ENCODE assay signal across 1 fruit fly cellular context in the genomic region with DNA sequence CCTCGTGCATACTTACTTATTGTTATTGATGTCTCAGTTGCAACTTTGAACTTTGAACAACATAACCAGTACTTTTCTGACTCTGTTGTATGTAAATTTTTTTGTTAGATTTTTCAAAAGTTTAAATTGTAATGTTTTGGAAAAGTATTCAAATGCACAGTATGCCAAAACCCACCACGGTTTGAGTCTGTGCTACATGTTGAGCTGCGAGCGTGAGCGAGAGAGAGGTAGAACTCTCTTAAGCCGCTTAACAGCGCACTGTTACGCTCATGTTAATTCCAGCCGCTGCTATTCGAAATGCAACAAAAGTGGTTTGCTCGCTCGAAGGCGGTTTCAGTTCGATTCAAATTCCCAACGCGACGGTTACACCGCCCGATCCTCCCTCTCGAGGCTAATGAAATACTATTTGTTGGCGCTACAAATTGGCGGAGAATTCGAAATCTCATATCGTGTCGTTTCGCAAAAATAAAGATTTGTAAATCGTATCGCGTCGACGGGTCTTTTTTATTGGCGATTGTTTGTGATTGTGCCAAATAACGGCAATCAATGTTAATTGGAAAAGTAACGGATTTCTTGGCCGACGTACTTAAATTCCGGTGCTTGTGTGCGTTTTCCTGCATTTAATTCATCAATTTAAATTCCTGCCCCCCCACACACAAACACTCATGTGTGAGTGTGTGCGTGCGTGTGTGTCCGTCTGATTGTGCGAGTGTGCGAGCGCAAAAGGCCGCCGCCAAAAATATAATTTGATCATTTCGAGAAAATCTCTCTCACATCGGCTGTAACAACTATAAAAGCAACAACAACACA.
TF ChIP-seq lines count a peak whose summit lies in the region.

No protein-coding gene starts in this region.

TF ChIP-seq in whole organism, embryonic, 481 proteins besides CTCF, POLR2A, EP300 and RAD21 (continued from another document):
- TF ChIP-seq oc (tag; optimal IDR thresholded peaks at IDR 0.05; lab: Kevin White, UChicago) (peak; percentile 24), Myb (GFP tag; optimal IDR thresholded peaks at IDR 0.05; lab: Kevin White, UChicago) (peak; percentile 6), nau (GFP tag; optimal IDR thresholded peaks at IDR 0.05; lab: Kevin White, UChicago) (peak; percentile 42), kni (GFP tag; optimal IDR thresholded peaks at IDR 0.05; lab: Kevin White, UChicago) (peak; percentile 42), dm (GFP tag; optimal IDR thresholded peaks at IDR 0.05; lab: Kevin White, UChicago) (no peak), CG8924 (tag; optimal IDR thresholded peaks at IDR 0.05; lab: Kevin White, UChicago) (peak; percentile 3), CG11696 (GFP tag; IDR thresholded peaks at IDR 0.05; lab: Robert Waterston, UW) (no peak), cg (GFP tag; optimal IDR thresholded peaks at IDR 0.05; lab: Kevin White, UChicago) (peak; percentile 73), trem (tag; optimal IDR thresholded peaks at IDR 0.05; lab: Kevin White, UChicago) (peak; percentile 2), Vsx1 (GFP tag; optimal IDR thresholded peaks at IDR 0.05; lab: Kevin White, UChicago) (peak; percentile 34), sens (GFP tag; lab: Kevin White, UChicago) (peak; percentile 77), fd3F (GFP tag; optimal IDR thresholded peaks at IDR 0.05; lab: Kevin White, UChicago) (no peak), bowl (GFP tag; IDR thresholded peaks at IDR 0.05; lab: Robert Waterston, UW) (no peak), Jarid2 (GFP tag; optimal IDR thresholded peaks at IDR 0.05; lab: Kevin White, UChicago) (peak; percentile 97), NC2β (GFP tag; optimal IDR thresholded peaks at IDR 0.05; lab: Kevin White, UChicago) (peak; percentile 29), p53 (GFP tag; optimal IDR thresholded peaks at IDR 0.05; lab: Kevin White, UChicago) (no peak), nerfin-1 (tag; optimal IDR thresholded peaks at IDR 0.05; lab: Kevin White, UChicago) (peak; percentile 33), unc-4 (GFP tag; IDR thresholded peaks at IDR 0.05; lab: Robert Waterston, UW; ENCODE audit: partially characterized antibody) (no peak), CG15601 (tag; optimal IDR thresholded peaks at IDR 0.05; lab: Kevin White, UChicago) (peak; percentile 10), Max (GFP tag; optimal IDR thresholded peaks at IDR 0.05; lab: Kevin White, UChicago) (no peak), sqz (GFP tag; optimal IDR thresholded peaks at IDR 0.05; lab: Kevin White, UChicago) (peak; percentile 51), lab (GFP tag; optimal IDR thresholded peaks at IDR 0.05; lab: Kevin White, UChicago) (peak; percentile 6), CG10462 (GFP tag; optimal IDR thresholded peaks at IDR 0.05; lab: Kevin White, UChicago) (no peak), Meics (GFP tag; optimal IDR thresholded peaks at IDR 0.05; lab: Kevin White, UChicago) (peak; percentile 26), CG3281 (GFP tag; optimal IDR thresholded peaks at IDR 0.05; lab: Kevin White, UChicago) (peak; percentile 18), CG4282 (GFP tag; optimal IDR thresholded peaks at IDR 0.05; lab: Kevin White, UChicago) (no peak), Hmr (GFP tag; optimal IDR thresholded peaks at IDR 0.05; lab: Kevin White, UChicago) (peak; percentile 46)
TF ChIP-seq in whole organism, embryonic: peak in this region for 65.
